Worm (Caenorhabditis elegans): ENCODE results near the gene F48F5.8.

The F48F5.8 gene

ce11 chrV:20470385-20470784 is 45.2 kb downstream of the F48F5.8 start, which contains the start of gene B0250.8:
TSS of gene B0250.8 (minus strand) at chrV:20470485.
- TF ChIP-seq unc-42 (tag; optimal IDR thresholded peaks at IDR 0.05), result no peak
- TF ChIP-seq ceh-18 (tag; optimal IDR thresholded peaks at IDR 0.05), result no peak
- no peak for TF ChIP-seq ceh-24 (tag; optimal IDR thresholded peaks at IDR 0.05)
- TF ChIP-seq pag-3 (tag; optimal IDR thresholded peaks at IDR 0.05; ENCODE audit: borderline replicate concordance), result no peak
- no peak for TF ChIP-seq che-1 (tag; optimal IDR thresholded peaks at IDR 0.05)
- no peak for TF ChIP-seq unc-86 (tag; optimal IDR thresholded peaks at IDR 0.05)
- TF ChIP-seq mec-3 (tag; optimal IDR thresholded peaks at IDR 0.05; ENCODE audit: borderline replicate concordance), result no peak
- no peak for TF ChIP-seq sox-4 (tag; optimal IDR thresholded peaks at IDR 0.05)
- TF ChIP-seq pros-1 (tag; optimal IDR thresholded peaks at IDR 0.05), result no peak
- TF ChIP-seq Y22D7AL.16 (tag; optimal IDR thresholded peaks at IDR 0.05), result no peak
- TF ChIP-seq T23F11.4 (GFP tag; optimal IDR thresholded peaks at IDR 0.05), result no peak
- no peak for TF ChIP-seq syd-9 (tag; optimal IDR thresholded peaks at IDR 0.05)
- TF ChIP-seq ztf-16 (tag; optimal IDR thresholded peaks at IDR 0.05), result no peak
- no peak for TF ChIP-seq ref-2 (tag; optimal IDR thresholded peaks at IDR 0.05)
- no peak for TF ChIP-seq ceh-22 (tag; optimal IDR thresholded peaks at IDR 0.05)
- no peak for TF ChIP-seq hlh-15 (tag; optimal IDR thresholded peaks at IDR 0.05)
- TF ChIP-seq tbx-7 (tag; optimal IDR thresholded peaks at IDR 0.05), result no peak
- no peak for TF ChIP-seq hlh-13 (GFP tag; optimal IDR thresholded peaks at IDR 0.05)
- no peak for TF ChIP-seq ama-1 (optimal IDR thresholded peaks at IDR 0.05)

All from whole organism, late embryonic.